Worm (Caenorhabditis elegans): ENCODE measurements around the gene C33H5.2.
A peak's percentile ranks its signal among the peaks of the same experiment; 100 is the strongest.

Gene C33H5.2

DNA sequence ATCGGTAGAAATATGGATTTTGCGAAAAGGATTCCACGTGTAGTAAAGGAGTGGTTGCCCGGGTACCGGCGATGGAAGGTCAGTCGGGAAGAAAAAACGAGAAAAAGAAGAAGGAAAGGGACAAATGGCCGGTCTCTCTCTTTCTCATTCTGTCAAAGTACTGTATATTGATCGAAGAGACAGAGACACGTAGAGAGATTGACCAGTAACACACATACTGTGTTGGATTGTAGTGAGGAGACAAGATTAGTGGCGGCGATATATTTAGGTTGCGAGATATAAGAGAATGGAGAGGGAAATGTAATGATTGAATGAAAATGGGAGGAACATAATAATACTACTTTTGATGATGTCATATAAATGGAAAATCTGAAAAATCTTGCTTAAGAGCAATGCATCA lies 31.2 kb downstream of the C33H5.2 start:
- TF ChIP-seq Y75B8A.6 (GFP tag; IDR thresholded peaks at IDR 0.05) = no peak
- no peak for TF ChIP-seq jun-1 (tag; optimal IDR thresholded peaks at IDR 0.05)
- no peak for TF ChIP-seq nhr-111 (GFP tag; optimal IDR thresholded peaks at IDR 0.05)
- TF ChIP-seq egl-43 (GFP tag; IDR thresholded peaks at IDR 0.05) = no peak
- TF ChIP-seq ceh-20 (GFP tag; IDR thresholded peaks at IDR 0.05) = no peak
- no peak for TF ChIP-seq vab-7 (GFP tag; IDR thresholded peaks at IDR 0.05)
- TF ChIP-seq zfp-3 (GFP tag; conservative IDR thresholded peaks at IDR 0.05) = no peak
- peak in 1 of 2 experiments; percentile 18 for TF ChIP-seq lsy-2 (tag; optimal IDR thresholded peaks at IDR 0.05)
- TF ChIP-seq lin-15B (tag; optimal IDR thresholded peaks at IDR 0.05) = no peak
- no peak for TF ChIP-seq unc-130 (GFP tag; optimal IDR thresholded peaks at IDR 0.05)
- TF ChIP-seq gei-8 (GFP tag; optimal IDR thresholded peaks at IDR 0.05) = no peak
- TF ChIP-seq nhr-25 (tag; optimal IDR thresholded peaks at IDR 0.05; ENCODE audit: borderline replicate concordance, insufficient read depth) = peak; percentile 47
- TF ChIP-seq dmd-8 (GFP tag; IDR thresholded peaks at IDR 0.05) = no peak
- no peak for TF ChIP-seq lin-1 (GFP tag; IDR thresholded peaks at IDR 0.05)
- TF ChIP-seq mdl-1 (tag; optimal IDR thresholded peaks at IDR 0.05) = peak in 1 of 2 experiments; percentile 0
- TF ChIP-seq mxl-3 (GFP tag; optimal IDR thresholded peaks at IDR 0.05) = peak; percentile 33
- no peak for TF ChIP-seq hmg-1.1 (GFP tag; IDR thresholded peaks at IDR 0.05)
- TF ChIP-seq nhr-28 (tag; optimal IDR thresholded peaks at IDR 0.05) = peak; percentile 83
- TF ChIP-seq spr-3 (GFP tag; optimal IDR thresholded peaks at IDR 0.05) = no peak
- no peak for TF ChIP-seq D1046.2 (GFP tag; IDR thresholded peaks at IDR 0.05)
- TF ChIP-seq nhr-48 (tag; optimal IDR thresholded peaks at IDR 0.05) = no peak
- no peak for TF ChIP-seq snpc-1.2 (GFP tag; IDR thresholded peaks at IDR 0.05)
- TF ChIP-seq F26F4.8 (GFP tag; conservative IDR thresholded peaks at IDR 0.05) = no peak

DNA sequence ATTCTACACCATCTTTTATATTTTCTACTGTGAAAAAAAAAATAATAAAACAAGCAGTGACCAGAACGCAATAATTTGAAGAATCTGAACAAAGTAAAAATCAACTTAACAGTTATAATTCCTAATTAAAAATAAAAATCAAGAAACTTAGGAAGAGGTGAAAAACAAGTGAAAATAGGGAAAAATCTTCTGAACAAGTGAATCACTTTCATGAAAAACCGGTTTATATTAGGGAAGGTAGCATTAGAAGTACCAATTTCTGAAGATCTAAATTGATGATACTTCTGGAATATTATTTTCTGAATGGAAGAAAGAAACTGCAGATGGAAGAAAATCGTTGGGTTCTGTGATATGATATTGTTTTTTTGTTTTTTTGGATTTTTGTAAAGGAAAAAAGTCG lies 31.7 kb downstream of the C33H5.2 start:
- TF ChIP-seq lsy-2 (tag; optimal IDR thresholded peaks at IDR 0.05) = no peak

DNA sequence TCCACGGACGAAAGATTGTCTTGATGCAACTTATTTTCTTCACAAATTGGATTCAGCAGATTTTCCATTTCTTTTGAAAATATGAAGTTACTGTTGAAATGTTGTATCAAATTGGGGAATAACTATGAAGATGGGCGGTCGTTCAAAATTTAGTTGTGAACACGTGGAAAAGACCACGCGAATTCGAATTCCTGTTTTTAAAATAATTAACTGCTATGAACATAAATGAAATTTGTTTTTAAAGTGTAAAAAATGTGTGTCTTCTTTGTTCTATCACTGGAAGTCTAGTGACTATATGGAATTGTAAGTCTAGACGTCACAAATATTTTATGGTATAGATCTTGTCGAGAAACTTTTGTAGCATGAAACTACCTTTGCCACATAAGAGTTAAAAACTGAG lies 33.6 kb downstream of the C33H5.2 start, which contains the start of gene C06A6.7:
C06A6.7 (minus strand) TSS at position 101 of the 400 bp plus-strand sequence.
- no peak for TF ChIP-seq Y105C5A.15 (GFP tag; IDR thresholded peaks at IDR 0.05)
- TF ChIP-seq F26F4.8 (GFP tag; conservative IDR thresholded peaks at IDR 0.05) = no peak
- no peak for TF ChIP-seq nhr-11 (tag; optimal IDR thresholded peaks at IDR 0.05)
- no peak for TF ChIP-seq ZK337.2 (GFP tag; IDR thresholded peaks at IDR 0.05)
- no peak for TF ChIP-seq aha-1 (tag)

DNA sequence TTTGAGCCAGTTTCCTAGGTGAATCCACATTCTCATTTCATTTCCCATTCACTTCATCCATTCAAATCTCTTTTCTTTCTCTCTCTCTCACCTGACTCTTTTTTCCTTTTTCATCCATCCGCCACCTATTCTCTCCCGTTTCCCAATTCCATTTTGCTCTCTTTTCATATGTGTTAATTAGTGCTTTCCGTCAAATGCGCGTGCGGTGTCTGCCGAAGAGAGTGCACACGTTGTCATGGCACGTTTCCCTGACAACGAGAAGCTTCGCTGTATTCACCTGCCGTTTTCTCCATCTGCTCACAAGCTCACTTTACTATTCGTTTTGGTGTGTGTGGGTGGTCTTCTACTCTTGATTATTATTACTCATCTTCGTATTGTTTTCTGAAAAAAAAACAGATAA lies 35.1 kb downstream of the C33H5.2 start:
- peak; percentile 27 for TF ChIP-seq aha-1 (tag)
- TF ChIP-seq ceh-62 (tag; optimal IDR thresholded peaks at IDR 0.05) = no peak
- 0 out of 2 replicates have a peak, but pooled peaks have one; percentile 14 for TF ChIP-seq daf-19 (GFP tag; conservative IDR thresholded peaks at IDR 0.05)
- TF ChIP-seq nhr-6 (tag; optimal IDR thresholded peaks at IDR 0.05) = no peak
- TF ChIP-seq F10B5.3 (tag; optimal IDR thresholded peaks at IDR 0.05) = no peak

DNA sequence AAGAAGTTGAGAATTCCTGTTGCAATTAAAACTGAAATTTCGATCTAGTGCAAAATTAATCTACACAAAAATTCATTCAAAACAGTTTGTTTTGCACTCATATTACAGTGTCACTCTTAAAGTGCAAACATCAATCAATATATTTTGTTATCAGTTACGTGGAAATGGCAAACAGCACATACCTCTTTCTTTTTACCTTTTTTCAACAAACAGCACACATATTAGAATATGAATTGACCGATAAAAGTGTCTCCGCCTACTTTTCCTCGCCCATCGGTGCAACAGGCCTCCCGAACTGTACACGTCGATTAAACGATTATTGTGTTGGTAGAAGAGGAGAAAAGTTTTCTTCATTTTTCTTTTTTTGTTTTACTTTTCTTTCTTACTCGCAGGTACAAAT lies 36.4 kb downstream of the C33H5.2 start:
- TF ChIP-seq dmd-9 (GFP tag; IDR thresholded peaks at IDR 0.05) (no peak), nhr-48 (tag; optimal IDR thresholded peaks at IDR 0.05) (peak; percentile 25), attf-4 (tag; optimal IDR thresholded peaks at IDR 0.05) (no peak), tra-1 (GFP tag; IDR thresholded peaks at IDR 0.05) (0 out of 2 replicates have a peak, but pooled peaks have one; percentile 35), nhr-77 (tag; optimal IDR thresholded peaks at IDR 0.05) (peak; percentile 34), daf-16 (GFP tag; optimal IDR thresholded peaks at IDR 0.05) (no peak), daf-16 (tag; optimal IDR thresholded peaks at IDR 0.05) (peak; percentile 94), fkh-10 (GFP tag; optimal IDR thresholded peaks at IDR 0.05) (no peak), php-3 (GFP tag; IDR thresholded peaks at IDR 0.05) (peak; percentile 73), ama-1 (optimal IDR thresholded peaks at IDR 0.05) (no peak), pqm-1 (tag; optimal IDR thresholded peaks at IDR 0.05) (peak; percentile 90), hif-1 (tag; optimal IDR thresholded peaks at IDR 0.05) (peak in 1 of 2 experiments; percentile 1), hlh-11 (tag; optimal IDR thresholded peaks at IDR 0.05) (peak; percentile 76), zfp-3 (GFP tag; conservative IDR thresholded peaks at IDR 0.05) (no peak), dve-1 (tag; optimal IDR thresholded peaks at IDR 0.05; ENCODE audit: insufficient read depth) (peak; percentile 59), ceh-28 (tag; optimal IDR thresholded peaks at IDR 0.05) (no peak), mdl-1 (tag; optimal IDR thresholded peaks at IDR 0.05) (no peak), dmd-6 (GFP tag; IDR thresholded peaks at IDR 0.05) (peak; percentile 78), aha-1 (tag) (peak; percentile 31), nhr-28 (tag; optimal IDR thresholded peaks at IDR 0.05) (peak; percentile 76)
